Fruit fly (Drosophila melanogaster): ENCODE measurements around the gene Drsl3.

The Drsl3 gene

DNA sequence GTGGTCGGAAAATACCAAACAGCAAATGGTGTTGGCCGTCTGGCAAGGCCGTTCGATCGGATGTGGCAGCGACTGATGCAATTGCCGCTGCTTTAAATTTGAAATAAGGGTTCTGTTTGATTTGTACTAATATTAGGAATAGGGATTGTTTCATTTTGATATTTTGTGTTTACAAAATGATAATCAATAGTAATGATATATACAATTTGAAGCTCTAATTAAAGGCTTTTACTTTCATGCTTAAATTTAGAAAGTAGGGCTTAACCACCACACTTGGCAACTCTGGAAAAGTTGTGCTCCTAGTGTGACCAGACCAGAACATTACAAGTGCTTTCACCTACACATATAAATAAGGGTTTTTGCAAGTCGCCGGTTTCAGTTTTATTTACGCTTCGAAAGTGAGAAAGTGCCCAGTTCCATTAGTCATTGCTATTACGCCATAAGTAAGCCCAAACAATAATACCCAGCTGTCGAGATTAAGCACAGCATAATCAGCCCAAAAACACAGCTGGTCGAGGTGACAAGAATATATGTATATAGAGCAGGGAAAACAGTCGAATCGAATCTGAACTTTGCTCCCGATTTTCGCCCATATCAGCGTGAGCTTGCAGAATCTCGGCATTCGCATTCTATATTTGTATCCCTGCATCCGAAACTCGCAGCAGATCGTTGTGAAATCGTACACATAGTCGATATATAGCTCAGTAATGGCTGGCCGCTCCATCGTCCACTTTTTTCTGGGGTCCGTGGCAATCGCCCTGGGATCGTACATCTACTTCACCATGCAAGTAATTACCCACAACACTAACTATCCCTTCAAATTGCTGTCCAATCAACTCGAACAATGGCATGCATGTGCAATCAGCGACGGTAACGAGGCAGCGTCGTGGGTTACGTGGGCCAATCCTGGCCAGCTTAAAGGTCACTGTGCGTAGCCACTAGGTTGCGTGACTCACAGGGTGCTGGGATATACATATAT, 11.4 kb downstream of the Drsl3 start, which contains the start of gene Gtpx (continued):
- TF ChIP-seq Hr51 (GFP tag; optimal IDR thresholded peaks at IDR 0.05): no peak
- TF ChIP-seq CG1602 (GFP tag; optimal IDR thresholded peaks at IDR 0.05): peak; percentile 6
- TF ChIP-seq salm (tag; optimal IDR thresholded peaks at IDR 0.05): no peak
- TF ChIP-seq Optix (GFP tag; IDR thresholded peaks at IDR 0.05): no peak
- no peak for TF ChIP-seq gsb (GFP tag; IDR thresholded peaks at IDR 0.05)
- TF ChIP-seq CG18476 (GFP tag; optimal IDR thresholded peaks at IDR 0.05): peak; percentile 32
- TF ChIP-seq Blimp-1 (GFP tag; optimal IDR thresholded peaks at IDR 0.05): peak; percentile 37
- TF ChIP-seq CG8281 (tag; optimal IDR thresholded peaks at IDR 0.05): no peak
- TF ChIP-seq fru (optimal IDR thresholded peaks at IDR 0.05): no peak
- 0 out of 2 replicates have a peak, but pooled peaks have one; percentile 24 for TF ChIP-seq wdn (GFP tag; IDR thresholded peaks at IDR 0.05)
- TF ChIP-seq ato (GFP tag; IDR thresholded peaks at IDR 0.05; ENCODE audit: partially characterized antibody): no peak
- peak; percentile 9 for TF ChIP-seq Mad (GFP tag; optimal IDR thresholded peaks at IDR 0.05)
- no peak for TF ChIP-seq Awh (GFP tag; IDR thresholded peaks at IDR 0.05)
- no peak for TF ChIP-seq ash1 (GFP tag; optimal IDR thresholded peaks at IDR 0.05)
- TF ChIP-seq sima (GFP tag; optimal IDR thresholded peaks at IDR 0.05): no peak
- no peak for TF ChIP-seq btn (GFP tag; optimal IDR thresholded peaks at IDR 0.05)
- TF ChIP-seq trh (GFP tag; optimal IDR thresholded peaks at IDR 0.05): no peak
- peak; percentile 48 for TF ChIP-seq CG13775 (GFP tag; optimal IDR thresholded peaks at IDR 0.05)
- TF ChIP-seq CG17361 (GFP tag; IDR thresholded peaks at IDR 0.05): peak; percentile 66; the same call in 2 of the 3 replicates
- no peak for TF ChIP-seq Scr (GFP tag; IDR thresholded peaks at IDR 0.05; ENCODE audit: partially characterized antibody)
- TF ChIP-seq gsb-n (tag; optimal IDR thresholded peaks at IDR 0.05): no peak
- no peak for TF ChIP-seq CG31388 (GFP tag; optimal IDR thresholded peaks at IDR 0.05)
- no peak for TF ChIP-seq vnd (GFP tag; IDR thresholded peaks at IDR 0.05; ENCODE audit: partially characterized antibody)
- no peak for TF ChIP-seq ham (GFP tag; IDR thresholded peaks at IDR 0.05)
- TF ChIP-seq Fer2 (tag; optimal IDR thresholded peaks at IDR 0.05): no peak
- TF ChIP-seq CG14860 (GFP tag; IDR thresholded peaks at IDR 0.05; ENCODE audit: partially characterized antibody): no peak
- peak; percentile 41 for TF ChIP-seq PHDP (tag; optimal IDR thresholded peaks at IDR 0.05)
- peak; percentile 56 for TF ChIP-seq Chrac-16 (GFP tag; optimal IDR thresholded peaks at IDR 0.05)
- no peak for TF ChIP-seq wek (GFP tag; optimal IDR thresholded peaks at IDR 0.05)
- peak; percentile 17; the same call in 1 of the 3 replicates for TF ChIP-seq knrl (GFP tag; IDR thresholded peaks at IDR 0.05; ENCODE audit: partially characterized antibody)
- no peak for TF ChIP-seq CG1792 (GFP tag; optimal IDR thresholded peaks at IDR 0.05)
- no peak for TF ChIP-seq CG2202 (tag; optimal IDR thresholded peaks at IDR 0.05)
- no peak for TF ChIP-seq bab2 (GFP tag; optimal IDR thresholded peaks at IDR 0.05)
- TF ChIP-seq kni (GFP tag; optimal IDR thresholded peaks at IDR 0.05): peak; percentile 32
- peak; percentile 20 for TF ChIP-seq Mes4 (GFP tag; optimal IDR thresholded peaks at IDR 0.05)
- TF ChIP-seq ERR (GFP tag; optimal IDR thresholded peaks at IDR 0.05): no peak

DNA sequence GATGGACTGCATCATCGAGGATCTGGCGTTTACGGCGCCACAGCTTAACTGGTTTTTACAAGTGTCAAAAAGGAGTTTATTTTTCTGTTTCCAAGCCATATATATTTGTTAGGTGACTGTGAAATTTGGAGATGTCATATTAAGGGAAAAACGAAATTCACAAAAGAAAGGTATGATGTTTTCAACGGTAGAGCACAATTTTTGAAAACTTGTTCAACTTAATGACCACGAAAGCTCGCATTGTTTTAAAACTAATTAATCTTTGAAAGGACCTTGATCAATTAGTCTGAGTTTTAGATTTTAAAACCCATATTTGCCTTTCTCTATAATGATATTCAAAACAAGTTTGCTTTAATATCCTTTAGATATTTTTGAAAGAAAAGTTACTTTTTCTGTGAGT, 14.0 kb downstream of the Drsl3 start, which contains the start of gene Strip:
Strip (minus strand) TSS at position 101 of the 400 bp plus-strand sequence.
- TF ChIP-seq CrebB (tag; optimal IDR thresholded peaks at IDR 0.05): no peak
